Worm (Caenorhabditis elegans) whole organism, young adult: ENCODE results near the gene inf-1.
A peak's percentile ranks its signal among the peaks of the same experiment; 100 is the strongest.

Experiments used
- T26A5.8 ChIP-seq: sonication (generic microtip); optimal IDR thresholded peaks from 2 replicates; lab custom pipeline; 2016; ENCODE audit warnings: missing genetic modification characterization, missing compliant biosample characterization
- ZK185.1 ChIP-seq: sonication (generic microtip); optimal IDR thresholded peaks from 2 replicates; lab custom pipeline; 2016; ENCODE audit warnings: mild to moderate bottlenecking, missing genetic modification characterization, missing compliant biosample characterization; ENCODE audit not compliant: poor library complexity, severe bottlenecking
- ama-1 ChIP-seq, 3 experiments: fragments of 150-350 bp in 1 of 3; sonication (generic microtip) in 2 of 3; optimal IDR thresholded peaks; 2 replicates each; lab custom pipeline; 2014 to 2018; ENCODE audit warnings: missing biosample characterization in 2 of 3, missing genetic modification characterization in 2 of 3, missing genetic modification reagents in 2 of 3
- ccch-3 ChIP-seq: fragments of 200-800 bp; sonication (Bioruptor generic); optimal IDR thresholded peaks from 2 replicates; lab custom pipeline; 2018; ENCODE audit warnings: mild to moderate bottlenecking, missing genetic modification characterization, missing compliant biosample characterization
- chd-7 ChIP-seq: sonication (generic microtip); optimal IDR thresholded peaks from 2 replicates; lab custom pipeline; 2016; ENCODE audit warnings: mild to moderate bottlenecking, missing genetic modification characterization, moderate library complexity, missing compliant biosample characterization
- lin-54 ChIP-seq: fragments of 200-800 bp; sonication (Bioruptor generic); optimal IDR thresholded peaks from 2 replicates; lab custom pipeline; 2018; ENCODE audit warnings: mild to moderate bottlenecking, missing genetic modification characterization, missing compliant biosample characterization
- madf-3 ChIP-seq: fragments of 200-800 bp; sonication (Bioruptor generic); IDR thresholded peaks from 2 replicates; pipeline ENCODE4 v1.3.6; 2022; ENCODE audit warnings: missing genetic modification reagents, missing genetic modification characterization, missing compliant biosample characterization
- madf-6 ChIP-seq: fragments of 200-800 bp; sonication (Bioruptor generic); IDR thresholded peaks from 2 replicates; pipeline ENCODE4 v1.3.6; 2022; ENCODE audit warnings: missing genetic modification reagents, missing genetic modification characterization, missing compliant biosample characterization
- nhr-80 ChIP-seq: sonication (generic microtip); optimal IDR thresholded peaks from 2 replicates; lab custom pipeline; 2016; ENCODE audit warnings: missing genetic modification characterization, missing compliant biosample characterization
- tbp1 ChIP-seq: fragments of 200-800 bp; sonication (Bioruptor generic); optimal IDR thresholded peaks from 2 replicates; lab custom pipeline; 2018; ENCODE audit warnings: mild to moderate bottlenecking, missing genetic modification characterization, missing compliant biosample characterization
- unc-130 ChIP-seq: sonication (generic microtip); optimal IDR thresholded peaks from 2 replicates; lab custom pipeline; 2016; ENCODE audit warnings: missing genetic modification reagents, missing genetic modification characterization, missing compliant biosample characterization
- zfh-2 ChIP-seq: fragments of 200-800 bp; sonication (Bioruptor generic); conservative IDR thresholded peaks from 2 replicates; pipeline ENCODE4 v1.3.6; 2022; ENCODE audit warnings: missing genetic modification reagents, missing genetic modification characterization, missing compliant biosample characterization

ce11 chrIII:6931896-6932295 is 2.0 kb downstream of the inf-1 start, which contains the start of gene byn-1:
- TF ChIP-seq lin-54 (GFP tag; lab: Kevin White, UChicago) (peak; percentile 24), T26A5.8 (tag; lab: Kevin White, UChicago) (no peak), ccch-3 (GFP tag; lab: Kevin White, UChicago) (no peak), zfh-2 (no peak), madf-6 (GFP tag; lab: Robert Waterston, UW) (peak; percentile 56), tbp1 (no peak), unc-130 (GFP tag; lab: Kevin White, UChicago) (no peak), madf-3 (GFP tag; lab: Robert Waterston, UW) (no peak), chd-7 (tag; lab: Kevin White, UChicago) (no peak), ZK185.1 (no peak), ama-1 (optimal IDR thresholded peaks at IDR 0.05; lab: Kevin White, UChicago) (no peak), ama-1 (GFP tag; optimal IDR thresholded peaks at IDR 0.05; lab: Kevin White, UChicago) (peak in 1 of 2 experiments; percentile 26), nhr-80 (tag; lab: Kevin White, UChicago) (no peak)
